Fruit fly (Drosophila melanogaster) whole organism, prepupa: Measurements from ENCODE around the gene CG15643.

Experiments
- CG10669 ChIP-seq: fragments of 200-800 bp; sonication (Bioruptor generic); optimal IDR thresholded peaks from 3 replicates; lab custom pipeline; 2018; ENCODE audit warnings: missing biosample characterization, mild to moderate bottlenecking, missing genetic modification characterization, moderate library complexity
- CG11294 ChIP-seq: fragments of 200-800 bp; sonication (Bioruptor generic); IDR thresholded peaks from 2 replicates; pipeline ENCODE4 v1.3.6; 2022; ENCODE audit warnings: missing biosample characterization, missing genetic modification characterization
- CG11762 ChIP-seq: fragments of 200-800 bp; sonication (Bioruptor generic); optimal IDR thresholded peaks from 3 replicates; lab custom pipeline; 2016; ENCODE audit warnings: missing biosample characterization, missing genetic modification characterization; ENCODE audit not compliant: insufficient read depth
- CG11902 ChIP-seq: fragments of 200-800 bp; sonication (Bioruptor generic); optimal IDR thresholded peaks from 3 replicates; lab custom pipeline; 2016; ENCODE audit warnings: missing biosample characterization, missing genetic modification characterization
- CG15336 ChIP-seq: fragments of 200-800 bp; sonication (Bioruptor generic); IDR thresholded peaks from 2 replicates; pipeline ENCODE4 v1.3.6; 2022; ENCODE audit warnings: missing biosample characterization, missing genetic modification characterization
- CG16779 ChIP-seq: fragments of 200-800 bp; sonication (Bioruptor generic); optimal IDR thresholded peaks from 3 replicates; lab custom pipeline; 2017; ENCODE audit warnings: missing biosample characterization, mild to moderate bottlenecking, missing genetic modification characterization
- CG3032 ChIP-seq: fragments of 200-800 bp; optimal IDR thresholded peaks from 2 replicates; lab custom pipeline; 2019; ENCODE audit warnings: missing biosample characterization, mild to moderate bottlenecking, missing genetic modification characterization, moderate library complexity
- CG31627 ChIP-seq: fragments of 200-800 bp; sonication (Bioruptor generic); optimal IDR thresholded peaks from 3 replicates; lab custom pipeline; 2016; ENCODE audit warnings: missing biosample characterization, missing genetic modification characterization
- CG32006 ChIP-seq: fragments of 200-800 bp; sonication (Bioruptor generic); optimal IDR thresholded peaks from 3 replicates; lab custom pipeline; 2017; ENCODE audit warnings: missing biosample characterization, mild to moderate bottlenecking, missing genetic modification characterization
- CG34406 ChIP-seq: fragments of 200-800 bp; sonication (Bioruptor generic); optimal IDR thresholded peaks from 3 replicates; lab custom pipeline; 2016; ENCODE audit warnings: missing biosample characterization, missing genetic modification characterization
- CG3919 ChIP-seq: fragments of 200-800 bp; sonication (Bioruptor generic); optimal IDR thresholded peaks from 3 replicates; lab custom pipeline; 2016; ENCODE audit warnings: missing biosample characterization, missing genetic modification characterization
- CG4318 ChIP-seq: fragments of 200-800 bp; sonication (Bioruptor generic); optimal IDR thresholded peaks from 3 replicates; lab custom pipeline; 2017; ENCODE audit warnings: missing biosample characterization, mild to moderate bottlenecking, missing genetic modification characterization
- CG6163 ChIP-seq: fragments of 200-800 bp; sonication (Bioruptor generic); IDR thresholded peaks from 3 replicates; pipeline ENCODE4 v1.3.6; 2022; ENCODE audit warnings: missing biosample characterization, missing genetic modification characterization
- CG6792 ChIP-seq: fragments of 200-800 bp; sonication (Bioruptor generic); optimal IDR thresholded peaks from 3 replicates; lab custom pipeline; 2016; ENCODE audit warnings: missing biosample characterization, missing genetic modification characterization
- CG6808 ChIP-seq: fragments of 200-800 bp; sonication (Bioruptor generic); optimal IDR thresholded peaks from 3 replicates; lab custom pipeline; 2017; ENCODE audit warnings: missing biosample characterization, missing genetic modification characterization, mild to moderate bottlenecking, moderate library complexity, missing genetic modification reagents
- CG6854 ChIP-seq: fragments of 200-800 bp; sonication (Bioruptor generic); optimal IDR thresholded peaks from 2 replicates; lab custom pipeline; 2017; ENCODE audit warnings: missing biosample characterization, mild to moderate bottlenecking, missing genetic modification characterization
- CG7368 ChIP-seq: fragments of 200-800 bp; sonication (Bioruptor generic); optimal IDR thresholded peaks from 3 replicates; lab custom pipeline; 2016; ENCODE audit warnings: missing biosample characterization, missing genetic modification characterization
- CG8119 ChIP-seq: fragments of 200-800 bp; sonication (Bioruptor generic); IDR thresholded peaks from 3 replicates; pipeline ENCODE4 v1.3.6; 2022; ENCODE audit warnings: missing biosample characterization, missing genetic modification characterization
- CG8319 ChIP-seq: fragments of 200-800 bp; sonication (Bioruptor generic); optimal IDR thresholded peaks from 3 replicates; lab custom pipeline; 2016; ENCODE audit warnings: missing biosample characterization, missing genetic modification characterization
- CG9139 ChIP-seq: fragments of 200-800 bp; sonication (Bioruptor generic); optimal IDR thresholded peaks from 3 replicates; lab custom pipeline; 2017; ENCODE audit warnings: missing biosample characterization, mild to moderate bottlenecking, missing genetic modification characterization
- Eip75B ChIP-seq: fragments of 200-800 bp; sonication (Bioruptor generic); optimal IDR thresholded peaks from 3 replicates; lab custom pipeline; 2016; ENCODE audit warnings: missing biosample characterization, missing genetic modification characterization
- Eip78C ChIP-seq: fragments of 200-800 bp; sonication (Bioruptor generic); peaks from one replicate; lab custom pipeline; 2016; ENCODE audit warnings: missing biosample characterization, missing genetic modification characterization
- Eip93F ChIP-seq: fragments of 200-800 bp; sonication (Bioruptor generic); optimal IDR thresholded peaks from 2 replicates; lab custom pipeline; 2016; ENCODE audit warnings: missing biosample characterization, mild to moderate bottlenecking, missing genetic modification characterization
- Ets21C ChIP-seq: fragments of 200-800 bp; sonication (Bioruptor generic); optimal IDR thresholded peaks from 3 replicates; lab custom pipeline; 2016; ENCODE audit warnings: missing biosample characterization, missing genetic modification characterization
- Hr39 ChIP-seq: fragments of 200-800 bp; sonication (Bioruptor generic); optimal IDR thresholded peaks from 2 replicates; lab custom pipeline; 2016; ENCODE audit warnings: missing biosample characterization, missing genetic modification characterization
- Hr4 ChIP-seq: fragments of 200-800 bp; sonication (Bioruptor generic); optimal IDR thresholded peaks from 3 replicates; lab custom pipeline; 2016; ENCODE audit warnings: missing biosample characterization, missing genetic modification characterization
- Lpt ChIP-seq: fragments of 200-800 bp; sonication (Bioruptor generic); optimal IDR thresholded peaks from 3 replicates; lab custom pipeline; 2016; ENCODE audit warnings: missing biosample characterization, missing genetic modification characterization
- Met ChIP-seq: fragments of 200-800 bp; sonication (Bioruptor generic); optimal IDR thresholded peaks from 3 replicates; lab custom pipeline; 2016; ENCODE audit warnings: missing biosample characterization, missing genetic modification characterization
- OdsH ChIP-seq: fragments of 200-800 bp; sonication (Bioruptor generic); optimal IDR thresholded peaks from 3 replicates; lab custom pipeline; 2016; ENCODE audit warnings: missing biosample characterization, missing genetic modification characterization
- Smox ChIP-seq: fragments of 200-800 bp; sonication (Bioruptor generic); optimal IDR thresholded peaks from 3 replicates; lab custom pipeline; 2016; ENCODE audit warnings: missing biosample characterization, missing genetic modification characterization
- Sox102F ChIP-seq: fragments of 200-800 bp; sonication (Bioruptor generic); optimal IDR thresholded peaks from 2 replicates; lab custom pipeline; 2016; ENCODE audit warnings: missing biosample characterization, mild to moderate bottlenecking, missing genetic modification characterization
- Sox14 ChIP-seq: fragments of 200-800 bp; sonication (Bioruptor generic); optimal IDR thresholded peaks from 3 replicates; lab custom pipeline; 2016; ENCODE audit warnings: missing biosample characterization, missing genetic modification characterization
- Sox15 ChIP-seq: fragments of 200-800 bp; sonication (Bioruptor generic); optimal IDR thresholded peaks from 3 replicates; lab custom pipeline; 2016; ENCODE audit warnings: missing biosample characterization, missing genetic modification characterization
- achi ChIP-seq: fragments of 200-800 bp; sonication (Bioruptor generic); optimal IDR thresholded peaks from 3 replicates; lab custom pipeline; 2016; ENCODE audit warnings: missing biosample characterization, missing genetic modification characterization
- acj6 ChIP-seq: fragments of 200-800 bp; sonication (Bioruptor generic); optimal IDR thresholded peaks from 3 replicates; lab custom pipeline; 2016; ENCODE audit warnings: missing biosample characterization, missing genetic modification characterization
- cyc ChIP-seq: fragments of 200-800 bp; sonication (Bioruptor generic); optimal IDR thresholded peaks from 3 replicates; lab custom pipeline; 2016; ENCODE audit warnings: missing biosample characterization, missing genetic modification characterization
- dsx ChIP-seq: fragments of 200-800 bp; optimal IDR thresholded peaks from 3 replicates; lab custom pipeline; 2019; ENCODE audit warnings: missing biosample characterization, mild to moderate bottlenecking, missing genetic modification characterization, moderate library complexity; ENCODE audit not compliant: poor library complexity, severe bottlenecking
- esn ChIP-seq: fragments of 200-800 bp; sonication (Bioruptor generic); optimal IDR thresholded peaks from 2 replicates; lab custom pipeline; 2016; ENCODE audit warnings: missing biosample characterization, mild to moderate bottlenecking, missing genetic modification characterization, moderate library complexity
- fkh ChIP-seq: fragments of 200-800 bp; sonication (Bioruptor generic); optimal IDR thresholded peaks from 3 replicates; lab custom pipeline; 2017; ENCODE audit warnings: missing biosample characterization, mild to moderate bottlenecking, missing genetic modification characterization, moderate library complexity
- lz ChIP-seq: fragments of 200-800 bp; sonication (Bioruptor generic); optimal IDR thresholded peaks from 3 replicates; lab custom pipeline; 2016; ENCODE audit warnings: missing biosample characterization, missing genetic modification characterization
- net ChIP-seq: fragments of 200-800 bp; sonication (Bioruptor generic); optimal IDR thresholded peaks from 3 replicates; lab custom pipeline; 2016; ENCODE audit warnings: missing biosample characterization, missing genetic modification characterization
- pdm3 ChIP-seq: fragments of 200-800 bp; sonication (Bioruptor generic); optimal IDR thresholded peaks from 3 replicates; lab custom pipeline; 2016; ENCODE audit warnings: missing biosample characterization, missing genetic modification characterization
- spab ChIP-seq: fragments of 200-800 bp; sonication (Bioruptor generic); optimal IDR thresholded peaks from 2 replicates; lab custom pipeline; 2017; ENCODE audit warnings: missing biosample characterization, mild to moderate bottlenecking, missing genetic modification characterization, missing genetic modification reagents
- svp ChIP-seq: fragments of 200-800 bp; sonication (Bioruptor generic); peaks from one replicate; lab custom pipeline; 2016; ENCODE audit warnings: missing biosample characterization, missing genetic modification characterization
- topi ChIP-seq: fragments of 200-800 bp; sonication (Bioruptor generic); optimal IDR thresholded peaks from 3 replicates; lab custom pipeline; 2016; ENCODE audit warnings: missing biosample characterization, missing genetic modification characterization

The CG15643 gene

dm6 chrX:15620439-15621227 is 48.7 kb upstream of the CG15643 start (continued):
- TF ChIP-seq Sox102F (GFP tag; lab: Kevin White, UChicago) = no peak
- TF ChIP-seq CG7368 = no peak
- TF ChIP-seq CG3919 = no peak
- TF ChIP-seq Hr39 (GFP tag; lab: Kevin White, UChicago) = no peak
- no peak for TF ChIP-seq pdm3 (GFP tag; lab: Kevin White, UChicago)
- no peak for TF ChIP-seq fkh (GFP tag; lab: Kevin White, UChicago)
- TF ChIP-seq Met (GFP tag; lab: Kevin White, UChicago) = no peak
- TF ChIP-seq CG8119 (GFP tag; lab: Robert Waterston, UW) = peak; percentile 55; the same call in 2 of the 3 replicates
- peak; percentile 59 for TF ChIP-seq CG6808 (GFP tag; lab: Kevin White, UChicago)
- peak; percentile 26 for TF ChIP-seq dsx
- no peak for TF ChIP-seq CG6854 (GFP tag; lab: Kevin White, UChicago)
- no peak for TF ChIP-seq Eip93F (GFP tag; lab: Kevin White, UChicago)
- TF ChIP-seq, all 60 proteins: peak for 17

dm6 chrX:15619631-15619960 is 47.6 kb upstream of the CG15643 start:
- no peak for TF ChIP-seq CG11762 (GFP tag; lab: Kevin White, UChicago)
- TF ChIP-seq fkh (GFP tag; lab: Kevin White, UChicago) = peak; percentile 88

dm6 chrX:15618953-15619630 is 47.1 kb upstream of the CG15643 start:
- no peak for TF ChIP-seq CG6854 (GFP tag; lab: Kevin White, UChicago)
- TF ChIP-seq CG32006 = peak; percentile 57
- TF ChIP-seq Ets21C (GFP tag; lab: Kevin White, UChicago) = no peak
- TF ChIP-seq acj6 (GFP tag; lab: Kevin White, UChicago) = no peak
- TF ChIP-seq CG6792 (GFP tag; lab: Kevin White, UChicago) = peak; percentile 31
- no peak for TF ChIP-seq CG9139 (GFP tag; lab: Kevin White, UChicago)
- peak; percentile 23 for TF ChIP-seq OdsH (GFP tag; lab: Kevin White, UChicago)
- TF ChIP-seq Sox14 (GFP tag; lab: Kevin White, UChicago) = no peak
- TF ChIP-seq lz (GFP tag; lab: Kevin White, UChicago) = no peak
- no peak for TF ChIP-seq CG10669
- TF ChIP-seq Lpt (GFP tag; lab: Kevin White, UChicago) = no peak
- peak; percentile 2 for TF ChIP-seq CG11902 (GFP tag; lab: Kevin White, UChicago)
- no peak for TF ChIP-seq CG16779 (tag; lab: Kevin White, UChicago)
- TF ChIP-seq esn (GFP tag; lab: Kevin White, UChicago) = peak; percentile 23
- peak; percentile 62; the same call in 1 of the 3 replicates for TF ChIP-seq CG6163 (GFP tag; lab: Robert Waterston, UW)
- TF ChIP-seq achi (GFP tag; lab: Kevin White, UChicago) = peak; percentile 29
- TF ChIP-seq CG4318 (GFP tag; lab: Kevin White, UChicago) = peak; percentile 8
- peak; percentile 38; the same call in 1 of the 2 replicates for TF ChIP-seq CG15336
- peak; percentile 37 for TF ChIP-seq Eip78C
- TF ChIP-seq CG11294 = 0 out of 2 replicates have a peak, but pooled peaks have one; percentile 18
- no peak for TF ChIP-seq net (GFP tag; lab: Kevin White, UChicago)
- TF ChIP-seq svp = no peak
- TF ChIP-seq pdm3 (GFP tag; lab: Kevin White, UChicago) = peak; percentile 16
- TF ChIP-seq spab = no peak
- no peak for TF ChIP-seq Met (GFP tag; lab: Kevin White, UChicago)
- peak; percentile 11 for TF ChIP-seq Sox15
- TF ChIP-seq cyc (GFP tag; lab: Kevin White, UChicago) = peak; percentile 9
- TF ChIP-seq CG34406 (GFP tag; lab: Kevin White, UChicago) = peak; percentile 11
- TF ChIP-seq CG31627 (GFP tag; lab: Kevin White, UChicago) = peak; percentile 12
- no peak for TF ChIP-seq fkh (GFP tag; lab: Kevin White, UChicago)
- no peak for TF ChIP-seq CG3032 (tag; lab: Kevin White, UChicago)
- peak; percentile 13 for TF ChIP-seq Hr4 (GFP tag; lab: Kevin White, UChicago)
- no peak for TF ChIP-seq Eip75B (GFP tag; lab: Kevin White, UChicago)
- TF ChIP-seq Hr39 (GFP tag; lab: Kevin White, UChicago) = peak; percentile 31
- no peak for TF ChIP-seq CG7368
- TF ChIP-seq topi = peak; percentile 8
- no peak for TF ChIP-seq CG8319 (GFP tag; lab: Kevin White, UChicago)
- TF ChIP-seq Smox (GFP tag; lab: Kevin White, UChicago) = no peak
- no peak; the same call in 2 of the 3 replicates for TF ChIP-seq CG8119 (GFP tag; lab: Robert Waterston, UW)
